Worm (Caenorhabditis elegans) whole organism, late embryonic: ENCODE measurements around the gene R04B3.2.
A peak's percentile ranks its signal among the peaks of the same experiment; 100 is the strongest.

Experiments
- C08G9.2 ChIP-seq: sonication (generic microtip); optimal IDR thresholded peaks from 2 replicates; lab custom pipeline; 2016; ENCODE audit warnings: mild to moderate bottlenecking, missing genetic modification characterization, moderate library complexity, missing compliant biosample characterization
- C38D4.7 ChIP-seq: fragments of 200-800 bp; sonication (Bioruptor generic); optimal IDR thresholded peaks from 2 replicates; lab custom pipeline; 2018; ENCODE audit warnings: mild to moderate bottlenecking, missing genetic modification characterization, moderate library complexity, missing compliant biosample characterization
- F13H6.1 ChIP-seq: sonication (generic microtip); optimal IDR thresholded peaks from 2 replicates; lab custom pipeline; 2016; ENCODE audit warnings: missing genetic modification characterization, missing compliant biosample characterization
- K02D7.2 ChIP-seq: sonication (generic microtip); optimal IDR thresholded peaks from 2 replicates; lab custom pipeline; 2017; ENCODE audit warnings: mild to moderate bottlenecking, missing genetic modification characterization, missing compliant biosample characterization
- Y22D7AL.16 ChIP-seq: sonication (generic microtip); optimal IDR thresholded peaks from 2 replicates; lab custom pipeline; 2016; ENCODE audit warnings: missing genetic modification characterization, missing compliant biosample characterization
- ahr-1 ChIP-seq: sonication (generic microtip); optimal IDR thresholded peaks from 2 replicates; lab custom pipeline; 2016; ENCODE audit warnings: missing genetic modification characterization, missing compliant biosample characterization
- ama-1 ChIP-seq: fragments of 150-350 bp; optimal IDR thresholded peaks from 2 replicates; lab custom pipeline; 2014
- ceh-14 ChIP-seq: sonication (generic microtip); optimal IDR thresholded peaks from 2 replicates; lab custom pipeline; 2016; ENCODE audit warnings: missing genotype, missing genetic modification characterization, missing compliant biosample characterization
- ceh-19 ChIP-seq: fragments of 200-800 bp; sonication (Bioruptor generic); optimal IDR thresholded peaks from 2 replicates; lab custom pipeline; 2018; ENCODE audit warnings: mild to moderate bottlenecking, missing genetic modification characterization, missing compliant biosample characterization
- ceh-2 ChIP-seq: sonication (generic microtip); optimal IDR thresholded peaks from 2 replicates; lab custom pipeline; 2016; ENCODE audit warnings: missing genotype, missing genetic modification characterization, missing compliant biosample characterization
- ceh-22 ChIP-seq: sonication (generic microtip); optimal IDR thresholded peaks from 2 replicates; lab custom pipeline; 2017; ENCODE audit warnings: missing biosample characterization, missing genetic modification characterization
- ceh-30 ChIP-seq: fragments of 150-350 bp; optimal IDR thresholded peaks from 2 replicates; lab custom pipeline; 2014; ENCODE audit warnings: missing biosample characterization, missing genetic modification characterization
- ceh-31 ChIP-seq: sonication (generic microtip); optimal IDR thresholded peaks from 2 replicates; lab custom pipeline; 2016; ENCODE audit warnings: missing genetic modification characterization, missing compliant biosample characterization
- ceh-48 ChIP-seq: sonication (generic microtip); optimal IDR thresholded peaks from 2 replicates; lab custom pipeline; 2016; ENCODE audit warnings: missing genetic modification characterization, inconsistent platforms, missing compliant biosample characterization
- ceh-6 ChIP-seq: fragments of 200-800 bp; sonication (Bioruptor generic); optimal IDR thresholded peaks from 2 replicates; lab custom pipeline; 2018; ENCODE audit warnings: mild to moderate bottlenecking, missing genetic modification characterization, missing compliant biosample characterization
- ceh-9 ChIP-seq: sonication (generic microtip); optimal IDR thresholded peaks from 2 replicates; lab custom pipeline; 2016; ENCODE audit warnings: mild to moderate bottlenecking, missing genetic modification characterization, inconsistent platforms, missing compliant biosample characterization
- dmd-4 ChIP-seq: sonication (generic microtip); optimal IDR thresholded peaks from 2 replicates; lab custom pipeline; 2016; ENCODE audit warnings: borderline replicate concordance, missing genetic modification characterization, missing compliant biosample characterization
- dve-1 ChIP-seq: sonication (generic microtip); optimal IDR thresholded peaks from 2 replicates; lab custom pipeline; 2017; ENCODE audit warnings: antibody characterized with exemption, mild to moderate bottlenecking, missing genetic modification characterization, missing compliant biosample characterization
- elt-2 ChIP-seq: sonication (generic microtip); optimal IDR thresholded peaks from 2 replicates; lab custom pipeline; 2016; ENCODE audit warnings: missing genetic modification reagents, missing genetic modification characterization, missing compliant biosample characterization
- elt-4 ChIP-seq: sonication (generic microtip); optimal IDR thresholded peaks from 2 replicates; lab custom pipeline; 2016; ENCODE audit warnings: missing genetic modification characterization, missing compliant biosample characterization
- ets-4 ChIP-seq: sonication (generic microtip); optimal IDR thresholded peaks from 2 replicates; lab custom pipeline; 2016; ENCODE audit warnings: missing genetic modification characterization, missing compliant biosample characterization
- fax-1 ChIP-seq: sonication (generic microtip); optimal IDR thresholded peaks from 2 replicates; lab custom pipeline; 2016; ENCODE audit warnings: missing genotype, missing genetic modification characterization, missing compliant biosample characterization
- fkh-6 ChIP-seq: sonication (generic microtip); optimal IDR thresholded peaks from 2 replicates; lab custom pipeline; 2016; ENCODE audit warnings: missing genetic modification characterization, missing compliant biosample characterization
- gmeb-2 ChIP-seq: sonication (generic microtip); optimal IDR thresholded peaks from 2 replicates; lab custom pipeline; 2016; ENCODE audit warnings: missing genetic modification characterization, inconsistent platforms, missing compliant biosample characterization
- hlh-13 ChIP-seq: fragments of 200-800 bp; sonication (Bioruptor generic); optimal IDR thresholded peaks from 2 replicates; lab custom pipeline; 2018; ENCODE audit warnings: mild to moderate bottlenecking, missing genetic modification characterization, missing compliant biosample characterization
- hlh-15 ChIP-seq: sonication (generic microtip); optimal IDR thresholded peaks from 2 replicates; lab custom pipeline; 2016; ENCODE audit warnings: missing genetic modification characterization, missing compliant biosample characterization
- hlh-30 ChIP-seq: sonication (generic microtip); optimal IDR thresholded peaks from 2 replicates; lab custom pipeline; 2017; ENCODE audit warnings: antibody characterized with exemption, missing genetic modification characterization, missing compliant biosample characterization; ENCODE audit not compliant: insufficient read depth
- hlh-6 ChIP-seq: sonication (generic microtip); optimal IDR thresholded peaks from 2 replicates; lab custom pipeline; 2016; ENCODE audit warnings: missing genotype, missing genetic modification characterization, missing compliant biosample characterization
- lim-6 ChIP-seq: sonication (generic microtip); optimal IDR thresholded peaks from 2 replicates; lab custom pipeline; 2016; ENCODE audit warnings: missing genetic modification characterization, missing compliant biosample characterization
- lin-11 ChIP-seq: fragments of 200-800 bp; sonication (Bioruptor generic); optimal IDR thresholded peaks from 2 replicates; lab custom pipeline; 2018; ENCODE audit warnings: mild to moderate bottlenecking, missing genetic modification characterization, missing compliant biosample characterization
- madf-2 ChIP-seq: sonication (generic microtip); optimal IDR thresholded peaks from 2 replicates; lab custom pipeline; 2017; ENCODE audit warnings: missing genetic modification characterization, missing compliant biosample characterization
- mec-3 ChIP-seq: sonication (generic microtip); optimal IDR thresholded peaks from 2 replicates; lab custom pipeline; 2016; ENCODE audit warnings: borderline replicate concordance, missing genetic modification characterization, missing compliant biosample characterization
- nfya-1 ChIP-seq: sonication (generic microtip); optimal IDR thresholded peaks from 2 replicates; lab custom pipeline; 2017; ENCODE audit warnings: missing genetic modification characterization, mild to moderate bottlenecking, missing compliant biosample characterization, antibody characterized with exemption, moderate library complexity
- nhr-11 ChIP-seq: fragments of 150-350 bp; optimal IDR thresholded peaks from 2 replicates; lab custom pipeline; 2014; ENCODE audit warnings: missing biosample characterization, missing genetic modification characterization
- nhr-232 ChIP-seq: sonication (generic microtip); optimal IDR thresholded peaks from 2 replicates; lab custom pipeline; 2016; ENCODE audit warnings: missing genetic modification characterization, missing compliant biosample characterization
- npax-4 ChIP-seq: sonication (generic microtip); optimal IDR thresholded peaks from 2 replicates; lab custom pipeline; 2016; ENCODE audit warnings: missing genetic modification characterization, missing compliant biosample characterization
- odd-2 ChIP-seq: sonication (generic microtip); optimal IDR thresholded peaks from 2 replicates; lab custom pipeline; 2017; ENCODE audit warnings: antibody characterized with exemption, mild to moderate bottlenecking, missing genetic modification characterization, missing compliant biosample characterization
- pat-9 ChIP-seq: fragments of 200-800 bp; sonication (Bioruptor generic); optimal IDR thresholded peaks from 2 replicates; lab custom pipeline; 2018; ENCODE audit warnings: mild to moderate bottlenecking, missing genetic modification characterization, moderate library complexity, missing compliant biosample characterization
- pax-1 ChIP-seq: fragments of 150-350 bp; optimal IDR thresholded peaks from 2 replicates; lab custom pipeline; 2014; ENCODE audit warnings: missing biosample characterization, missing genetic modification characterization
- pha-2 ChIP-seq: sonication (generic microtip); optimal IDR thresholded peaks from 2 replicates; lab custom pipeline; 2017; ENCODE audit warnings: mild to moderate bottlenecking, missing genetic modification characterization, missing compliant biosample characterization
- pqm-1 ChIP-seq: sonication (generic microtip); optimal IDR thresholded peaks from 2 replicates; lab custom pipeline; 2016; ENCODE audit warnings: missing genetic modification characterization, missing compliant biosample characterization
- pros-1 ChIP-seq: fragments of 150-350 bp; optimal IDR thresholded peaks from 2 replicates; lab custom pipeline; 2014; ENCODE audit warnings: missing biosample characterization, missing genetic modification reagents, missing genetic modification characterization
- sdc-2 ChIP-seq: sonication (generic microtip); optimal IDR thresholded peaks from 2 replicates; lab custom pipeline; 2016; ENCODE audit warnings: missing genotype, missing genetic modification characterization, missing compliant biosample characterization
- sox-4 ChIP-seq: sonication (generic microtip); optimal IDR thresholded peaks from 2 replicates; lab custom pipeline; 2017; ENCODE audit warnings: mild to moderate bottlenecking, missing genetic modification characterization, inconsistent platforms, missing compliant biosample characterization
- syd-9 ChIP-seq: sonication (generic microtip); optimal IDR thresholded peaks from 2 replicates; lab custom pipeline; 2016; ENCODE audit warnings: mild to moderate bottlenecking, missing genetic modification characterization, moderate library complexity, missing compliant biosample characterization
- tbx-2 ChIP-seq: sonication (generic microtip); optimal IDR thresholded peaks from 2 replicates; lab custom pipeline; 2016; ENCODE audit warnings: missing genetic modification characterization, missing compliant biosample characterization
- tbx-7 ChIP-seq: sonication (generic microtip); optimal IDR thresholded peaks from 2 replicates; lab custom pipeline; 2016; ENCODE audit warnings: missing genotype, missing genetic modification characterization, missing compliant biosample characterization
- ttx-3 ChIP-seq: sonication (generic microtip); optimal IDR thresholded peaks from 2 replicates; lab custom pipeline; 2016; ENCODE audit warnings: missing genetic modification reagents, missing genetic modification characterization, missing compliant biosample characterization
- unc-3 ChIP-seq, 2 experiments: fragments of 200-800 bp in 1 of 2; sonication (Bioruptor generic) in 1 of 2; sonication (generic microtip) in 1 of 2; conservative IDR thresholded peaks in 1 of 2; optimal IDR thresholded peaks in 1 of 2; 2 replicates each; pipeline versions ENCODE4 v1.3.6 to Lab custom; 2016 to 2022; ENCODE audit warnings: missing compliant biosample characterization in 2 of 2, missing genetic modification characterization in 2 of 2, missing genetic modification reagents in 1 of 2
- unc-42 ChIP-seq: sonication (generic microtip); optimal IDR thresholded peaks from 2 replicates; lab custom pipeline; 2016; ENCODE audit warnings: missing genotype, missing genetic modification characterization, missing compliant biosample characterization
- unc-55 ChIP-seq: sonication (generic microtip); optimal IDR thresholded peaks from 2 replicates; lab custom pipeline; 2017; ENCODE audit warnings: missing biosample characterization, missing genetic modification reagents, missing genetic modification characterization
- unc-86 ChIP-seq: sonication (generic microtip); optimal IDR thresholded peaks from 2 replicates; lab custom pipeline; 2016; ENCODE audit warnings: missing genetic modification characterization, missing compliant biosample characterization
- ztf-16 ChIP-seq: sonication (generic microtip); optimal IDR thresholded peaks from 2 replicates; lab custom pipeline; 2017; ENCODE audit warnings: missing genetic modification characterization, missing compliant biosample characterization

The R04B3.2 gene

DNA sequence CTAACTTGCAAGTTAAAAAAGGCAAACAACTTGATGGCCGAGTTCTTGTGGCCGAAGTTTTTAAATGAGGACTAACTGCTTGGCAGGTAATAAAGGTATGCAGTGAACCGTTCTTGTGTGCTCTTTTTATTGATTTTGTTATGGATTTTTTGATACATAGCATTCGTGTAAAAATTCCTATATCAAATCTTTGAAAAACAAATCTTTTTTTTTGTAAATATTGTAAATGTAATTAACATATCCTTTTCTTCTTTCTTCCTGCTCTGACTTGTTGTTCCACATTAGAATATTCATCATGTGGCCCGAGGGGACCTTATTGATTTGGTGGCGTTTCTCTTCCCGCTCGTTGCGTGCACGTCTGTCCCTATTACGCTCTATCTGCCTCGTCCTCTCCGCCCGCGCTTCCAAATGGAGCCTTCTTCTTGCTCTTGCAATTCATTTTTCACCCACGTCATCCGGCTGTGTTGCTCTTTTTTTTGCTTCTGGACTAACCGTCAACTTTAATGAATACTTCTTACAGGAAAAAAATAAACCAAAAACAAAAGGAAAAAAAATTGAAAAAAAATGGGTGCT lies 15.1 kb upstream of the R04B3.2 start, which contains the start of gene hid-1:
Gene hid-1 (plus strand): TSS at position 523 of the 573 bp plus-strand sequence.
- TF ChIP-seq unc-86: peak; percentile 20
- TF ChIP-seq K02D7.2 (tag; lab: Kevin White, UChicago): no peak
- TF ChIP-seq ceh-14 (tag; lab: Kevin White, UChicago): peak; percentile 6
- TF ChIP-seq ztf-16 (tag; lab: Kevin White, UChicago): no peak
- peak; percentile 18 for TF ChIP-seq ets-4 (tag; lab: Kevin White, UChicago)
- no peak for TF ChIP-seq ceh-9 (tag; lab: Kevin White, UChicago)
- no peak for TF ChIP-seq C38D4.7 (GFP tag; lab: Kevin White, UChicago)
- peak; percentile 76 for TF ChIP-seq ceh-48 (tag; lab: Kevin White, UChicago)
- TF ChIP-seq Y22D7AL.16: no peak
- TF ChIP-seq dve-1 (tag; lab: Kevin White, UChicago): no peak
- no peak for TF ChIP-seq sdc-2
- no peak for TF ChIP-seq ttx-3 (tag; lab: Kevin White, UChicago)
- TF ChIP-seq unc-3 (GFP tag; conservative IDR thresholded peaks at IDR 0.05; lab: Robert Waterston, UW): no peak
- no peak for TF ChIP-seq unc-3 (tag; optimal IDR thresholded peaks at IDR 0.05; lab: Kevin White, UChicago)
- no peak for TF ChIP-seq sox-4 (tag; lab: Kevin White, UChicago)
- no peak for TF ChIP-seq pat-9 (tag; lab: Kevin White, UChicago)
- peak; percentile 55 for TF ChIP-seq ceh-2
- no peak for TF ChIP-seq C08G9.2 (tag; lab: Kevin White, UChicago)
- TF ChIP-seq ceh-19: no peak
- no peak for TF ChIP-seq hlh-13 (GFP tag; lab: Kevin White, UChicago)
- no peak for TF ChIP-seq mec-3 (tag; lab: Kevin White, UChicago)
- no peak for TF ChIP-seq nhr-232 (tag; lab: Kevin White, UChicago)
- TF ChIP-seq pros-1 (tag; lab: Kevin White, UChicago): no peak
- TF ChIP-seq ceh-22 (tag; lab: Kevin White, UChicago): no peak
- TF ChIP-seq madf-2 (tag; lab: Kevin White, UChicago): no peak
- TF ChIP-seq ceh-6: no peak
- no peak for TF ChIP-seq ama-1 (lab: Kevin White, UChicago)
- no peak for TF ChIP-seq ahr-1
- no peak for TF ChIP-seq gmeb-2 (tag; lab: Kevin White, UChicago)
- no peak for TF ChIP-seq F13H6.1
- TF ChIP-seq nfya-1 (tag; lab: Kevin White, UChicago): peak; percentile 35
- TF ChIP-seq lim-6 (tag; lab: Kevin White, UChicago): peak; percentile 16
- TF ChIP-seq hlh-6: no peak
- TF ChIP-seq hlh-15 (tag; lab: Kevin White, UChicago): no peak
- TF ChIP-seq unc-42 (tag; lab: Kevin White, UChicago): peak; percentile 89
- no peak for TF ChIP-seq elt-2 (tag; lab: Kevin White, UChicago)
- no peak for TF ChIP-seq pha-2 (tag; lab: Kevin White, UChicago)
- TF ChIP-seq elt-4: no peak
- peak; percentile 74 for TF ChIP-seq ceh-31 (tag; lab: Kevin White, UChicago)
- TF ChIP-seq tbx-2: peak; percentile 53
- TF ChIP-seq npax-4 (tag; lab: Kevin White, UChicago): no peak
- TF ChIP-seq fax-1 (tag; lab: Kevin White, UChicago): no peak
- no peak for TF ChIP-seq fkh-6 (tag; lab: Kevin White, UChicago)
- TF ChIP-seq lin-11: no peak
- no peak for TF ChIP-seq unc-55
- TF ChIP-seq nhr-11 (tag; lab: Kevin White, UChicago): no peak
- no peak for TF ChIP-seq dmd-4 (tag; lab: Kevin White, UChicago)
- no peak for TF ChIP-seq syd-9
- no peak for TF ChIP-seq tbx-7
- no peak for TF ChIP-seq pax-1
- no peak for TF ChIP-seq odd-2 (tag; lab: Kevin White, UChicago)
- no peak for TF ChIP-seq ceh-30
- TF ChIP-seq pqm-1: no peak
- no peak for TF ChIP-seq hlh-30 (tag; lab: Kevin White, UChicago)
